Worm (Caenorhabditis elegans): ENCODE data around the gene fbxa-138.
A peak's percentile ranks its signal among the peaks of the same experiment; 100 is the strongest.

DNA sequence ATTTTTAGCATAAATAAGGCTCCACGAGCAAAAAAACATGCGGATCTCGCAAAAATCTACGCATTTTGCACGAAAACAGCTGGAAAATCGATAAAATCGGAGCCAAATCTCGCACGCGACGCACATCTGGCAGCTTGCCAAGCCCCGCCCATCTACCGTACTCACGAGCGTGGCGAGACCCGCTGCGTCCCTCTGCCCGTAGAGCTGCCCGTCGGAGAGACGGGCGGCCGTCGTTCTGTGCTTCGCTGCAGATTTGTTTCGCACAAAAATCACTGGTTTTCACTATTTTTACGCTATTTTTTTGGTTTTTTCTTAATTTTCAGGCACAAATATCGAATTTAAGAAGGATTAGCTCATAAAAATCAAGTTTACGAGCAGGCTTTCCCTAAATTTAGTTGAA is 34.7 kb upstream of the fbxa-138 start:
- TF ChIP-seq W03F9.2 (tag; optimal IDR thresholded peaks at IDR 0.05) (peak; percentile 82), him-1 (tag; optimal IDR thresholded peaks at IDR 0.05) (peak; percentile 20)
